Fruit fly (Drosophila melanogaster) whole organism, pupa: ENCODE measurements around the gene CG11247.

ENCODE experiments used
- CG13204 ChIP-seq: fragments of 200-800 bp; sonication (Bioruptor generic); optimal IDR thresholded peaks from 2 replicates; lab custom pipeline; 2018; ENCODE audit warnings: missing biosample characterization, mild to moderate bottlenecking, missing genetic modification characterization, moderate library complexity
- CG14655 ChIP-seq: fragments of 200-800 bp; sonication (Bioruptor generic); optimal IDR thresholded peaks from 3 replicates; lab custom pipeline; 2017; ENCODE audit warnings: mild to moderate bottlenecking, missing biosample characterization, missing genetic modification reagents, missing genetic modification characterization
- CG17806 ChIP-seq: fragments of 200-800 bp; sonication (Bioruptor generic); optimal IDR thresholded peaks from 2 replicates; lab custom pipeline; 2018; ENCODE audit warnings: missing biosample characterization, mild to moderate bottlenecking, missing genetic modification characterization, moderate library complexity
- CG34367 ChIP-seq: fragments of 200-800 bp; sonication (Bioruptor generic); optimal IDR thresholded peaks from 2 replicates; lab custom pipeline; 2018; ENCODE audit warnings: missing biosample characterization, mild to moderate bottlenecking, missing genetic modification characterization
- CG8159 ChIP-seq: fragments of 200-800 bp; sonication (Bioruptor generic); optimal IDR thresholded peaks from 3 replicates; lab custom pipeline; 2018; ENCODE audit warnings: missing biosample characterization, mild to moderate bottlenecking, missing genetic modification characterization, moderate library complexity
- CG9948 ChIP-seq: fragments of 200-800 bp; sonication (Bioruptor generic); optimal IDR thresholded peaks from 2 replicates; lab custom pipeline; 2018; ENCODE audit warnings: missing biosample characterization, mild to moderate bottlenecking, missing genetic modification characterization, moderate library complexity
- D1 ChIP-seq: fragments of 200-800 bp; sonication (Bioruptor generic); optimal IDR thresholded peaks from 2 replicates; lab custom pipeline; 2018; ENCODE audit warnings: missing biosample characterization, mild to moderate bottlenecking, missing genetic modification characterization, moderate library complexity

dm6 chr3L:21700052-21700451, 28.6 kb downstream of the CG11247 start:
- no peak for TF ChIP-seq CG14655 (GFP tag; lab: Kevin White, UChicago)
- TF ChIP-seq CG13204 (GFP tag; lab: Kevin White, UChicago), result peak; percentile 16
- TF ChIP-seq CG8159 (tag; lab: Kevin White, UChicago), result no peak
- TF ChIP-seq CG17806 (tag; lab: Kevin White, UChicago), result no peak
- TF ChIP-seq D1, result no peak
- no peak for TF ChIP-seq CG9948 (tag; lab: Kevin White, UChicago)
- TF ChIP-seq CG34367 (tag; lab: Kevin White, UChicago), result no peak
